Worm (Caenorhabditis elegans) whole organism, young adult: ENCODE data around the gene K08D9.4.

Source experiments
- D2030.7 ChIP-seq: fragments of 200-800 bp; sonication (Bioruptor generic); IDR thresholded peaks from 2 replicates; pipeline ENCODE4 v1.3.6; 2022; ENCODE audit warnings: missing genetic modification reagents, missing genetic modification characterization, missing compliant biosample characterization
- F33H1.4 ChIP-seq: fragments of 200-800 bp; sonication (Bioruptor generic); IDR thresholded peaks from 2 replicates; pipeline ENCODE4 v1.3.6; 2022; ENCODE audit warnings: missing genetic modification reagents, missing genetic modification characterization, missing compliant biosample characterization
- F52B5.7 ChIP-seq: sonication (generic microtip); optimal IDR thresholded peaks from 2 replicates; lab custom pipeline; 2016; ENCODE audit warnings: mild to moderate bottlenecking, missing genetic modification characterization, missing compliant biosample characterization
- F57C9.4 ChIP-seq: sonication (generic microtip); optimal IDR thresholded peaks from 2 replicates; lab custom pipeline; 2017; ENCODE audit warnings: mild to moderate bottlenecking, missing genetic modification characterization, missing compliant biosample characterization
- T07F8.4 ChIP-seq: sonication (generic microtip); optimal IDR thresholded peaks from 2 replicates; lab custom pipeline; 2016; ENCODE audit warnings: mild to moderate bottlenecking, missing genetic modification characterization, moderate library complexity, missing compliant biosample characterization
- Y56A3A.18 ChIP-seq: fragments of 200-800 bp; sonication (Bioruptor generic); IDR thresholded peaks from 2 replicates; pipeline ENCODE4 v1.3.6; 2022; ENCODE audit warnings: missing genetic modification reagents, missing genetic modification characterization, missing compliant biosample characterization
- aptf-2 ChIP-seq: fragments of 200-800 bp; sonication (Bioruptor generic); conservative IDR thresholded peaks from 2 replicates; pipeline ENCODE4 v1.3.6; 2022; ENCODE audit warnings: missing genetic modification reagents, missing genetic modification characterization, missing compliant biosample characterization
- ccch-3 ChIP-seq: fragments of 200-800 bp; sonication (Bioruptor generic); optimal IDR thresholded peaks from 2 replicates; lab custom pipeline; 2018; ENCODE audit warnings: mild to moderate bottlenecking, missing genetic modification characterization, missing compliant biosample characterization
- cebp-1 ChIP-seq, 2 experiments: fragments of 200-800 bp in 1 of 2; sonication (Bioruptor generic) in 1 of 2; sonication (generic microtip) in 1 of 2; IDR thresholded peaks in 1 of 2; optimal IDR thresholded peaks in 1 of 2; 2 replicates each; pipeline versions ENCODE4 v1.3.6 to Lab custom; 2017 to 2022; ENCODE audit warnings: missing compliant biosample characterization in 2 of 2, missing genetic modification characterization in 2 of 2, mild to moderate bottlenecking in 1 of 2, missing genetic modification reagents in 1 of 2, moderate library complexity in 1 of 2
- ceh-27 ChIP-seq: fragments of 200-800 bp; sonication (Bioruptor generic); optimal IDR thresholded peaks from 2 replicates; lab custom pipeline; 2018; ENCODE audit warnings: mild to moderate bottlenecking, missing genetic modification characterization, moderate library complexity, missing compliant biosample characterization
- ceh-40 ChIP-seq: fragments of 200-800 bp; sonication (Bioruptor generic); IDR thresholded peaks from 2 replicates; pipeline ENCODE4 v1.3.6; 2022; ENCODE audit warnings: missing genetic modification characterization, missing compliant biosample characterization
- ceh-91 ChIP-seq: fragments of 200-800 bp; sonication (Bioruptor generic); IDR thresholded peaks from 2 replicates; pipeline ENCODE4 v1.3.6; 2022; ENCODE audit warnings: missing genetic modification reagents, missing genetic modification characterization, missing compliant biosample characterization
- dox-1 ChIP-seq: fragments of 200-800 bp; sonication (Bioruptor generic); IDR thresholded peaks from 2 replicates; pipeline ENCODE4 v1.3.6; 2022; ENCODE audit warnings: missing genetic modification reagents, missing genetic modification characterization, missing compliant biosample characterization
- efl-1 ChIP-seq: fragments of 150-350 bp; optimal IDR thresholded peaks from 2 replicates; lab custom pipeline; 2014; ENCODE audit warnings: missing biosample characterization, missing genetic modification reagents, missing genetic modification characterization
- him-1 ChIP-seq: sonication (generic microtip); optimal IDR thresholded peaks from 2 replicates; lab custom pipeline; 2016; ENCODE audit warnings: missing genotype, missing genetic modification reagents, missing genetic modification characterization, missing compliant biosample characterization
- hmg-1.2 ChIP-seq: fragments of 200-800 bp; sonication (Bioruptor generic); IDR thresholded peaks from 2 replicates; pipeline ENCODE4 v1.3.6; 2022; ENCODE audit warnings: missing genetic modification reagents, missing genetic modification characterization, missing compliant biosample characterization
- let-526 ChIP-seq: fragments of 200-800 bp; sonication (Bioruptor generic); IDR thresholded peaks from 2 replicates; pipeline ENCODE4 v1.3.6; 2022; ENCODE audit warnings: missing genetic modification reagents, missing genetic modification characterization, missing compliant biosample characterization
- lin-35 ChIP-seq, 3 experiments: fragments of 150-350 bp in 2 of 3; sonication (generic microtip) in 1 of 3; optimal IDR thresholded peaks; 2 replicates each; lab custom pipeline; 2014 to 2018; ENCODE audit warnings: missing biosample characterization in 3 of 3, missing genetic modification characterization in 3 of 3, missing genetic modification reagents in 3 of 3
- lin-40 ChIP-seq: sonication (generic microtip); optimal IDR thresholded peaks from 2 replicates; lab custom pipeline; 2016; ENCODE audit warnings: missing genetic modification characterization, mild to moderate bottlenecking, missing compliant biosample characterization, missing genotype, missing genetic modification reagents
- lin-54 ChIP-seq: fragments of 200-800 bp; sonication (Bioruptor generic); optimal IDR thresholded peaks from 2 replicates; lab custom pipeline; 2018; ENCODE audit warnings: mild to moderate bottlenecking, missing genetic modification characterization, missing compliant biosample characterization
- lsl-1 ChIP-seq: fragments of 200-800 bp; sonication (Bioruptor generic); optimal IDR thresholded peaks from 2 replicates; lab custom pipeline; 2018; ENCODE audit warnings: mild to moderate bottlenecking, missing genetic modification characterization, moderate library complexity, missing compliant biosample characterization
- madf-6 ChIP-seq: fragments of 200-800 bp; sonication (Bioruptor generic); IDR thresholded peaks from 2 replicates; pipeline ENCODE4 v1.3.6; 2022; ENCODE audit warnings: missing genetic modification reagents, missing genetic modification characterization, missing compliant biosample characterization
- madf-8 ChIP-seq: fragments of 200-800 bp; sonication (Bioruptor generic); conservative IDR thresholded peaks from 2 replicates; pipeline ENCODE4 v1.3.6; 2022; ENCODE audit warnings: missing genetic modification reagents, missing genetic modification characterization, missing compliant biosample characterization
- mcd-1 ChIP-seq: fragments of 200-800 bp; sonication (Bioruptor generic); IDR thresholded peaks from 2 replicates; pipeline ENCODE4 v1.3.6; 2022; ENCODE audit warnings: missing genetic modification reagents, missing genetic modification characterization, missing compliant biosample characterization
- mes-4 ChIP-seq: sonication (generic microtip); optimal IDR thresholded peaks from 2 replicates; lab custom pipeline; 2016; ENCODE audit warnings: missing genotype, missing genetic modification characterization, missing compliant biosample characterization
- nfya-2 ChIP-seq: fragments of 200-800 bp; sonication (Bioruptor generic); IDR thresholded peaks from 2 replicates; pipeline ENCODE4 v1.3.6; 2022; ENCODE audit warnings: missing genetic modification reagents, missing genetic modification characterization, missing compliant biosample characterization
- pbrm-1 ChIP-seq: fragments of 200-800 bp; sonication (Bioruptor generic); IDR thresholded peaks from 2 replicates; pipeline ENCODE4 v1.3.6; 2022; ENCODE audit warnings: missing genetic modification reagents, missing genetic modification characterization, missing compliant biosample characterization
- rec-8 ChIP-seq, 2 experiments: sonication (generic microtip); optimal IDR thresholded peaks; 2 replicates each; lab custom pipeline; 2016; ENCODE audit warnings: mild to moderate bottlenecking in 2 of 2, missing genetic modification characterization in 2 of 2, missing genetic modification reagents in 2 of 2, missing genotype in 2 of 2, missing biosample characterization in 1 of 2, missing compliant biosample characterization in 1 of 2, moderate library complexity in 1 of 2
- repo-1 ChIP-seq: sonication (generic microtip); optimal IDR thresholded peaks from 2 replicates; lab custom pipeline; 2017; ENCODE audit warnings: mild to moderate bottlenecking, missing genetic modification characterization, missing compliant biosample characterization
- snpc-1.1 ChIP-seq: sonication (generic microtip); optimal IDR thresholded peaks from 2 replicates; lab custom pipeline; 2017; ENCODE audit warnings: missing genetic modification characterization, mild to moderate bottlenecking, missing compliant biosample characterization, antibody characterized with exemption, moderate library complexity, missing genotype, missing genetic modification reagents; ENCODE audit not compliant: insufficient read depth
- snpc-4 ChIP-seq, 5 experiments: fragments of 150-350 bp in 1 of 5; sonication (generic microtip) in 4 of 5; optimal IDR thresholded peaks; 2 replicates each; lab custom pipeline; 2014 to 2018; ENCODE audit warnings: missing genetic modification characterization in 5 of 5, missing biosample characterization in 3 of 5, antibody characterized with exemption in 2 of 5, mild to moderate bottlenecking in 2 of 5, missing compliant biosample characterization in 2 of 5, missing genotype in 2 of 5, moderate library complexity in 2 of 5, missing genetic modification reagents in 1 of 5
- tbp1 ChIP-seq: fragments of 200-800 bp; sonication (Bioruptor generic); optimal IDR thresholded peaks from 2 replicates; lab custom pipeline; 2018; ENCODE audit warnings: mild to moderate bottlenecking, missing genetic modification characterization, missing compliant biosample characterization
- xnd-1 ChIP-seq: sonication (generic microtip); optimal IDR thresholded peaks from 2 replicates; lab custom pipeline; 2016; ENCODE audit warnings: missing genotype, missing genetic modification reagents, missing genetic modification characterization, missing compliant biosample characterization
- ztf-25 ChIP-seq: fragments of 200-800 bp; sonication (Bioruptor generic); IDR thresholded peaks from 2 replicates; pipeline ENCODE4 v1.3.6; 2022; ENCODE audit warnings: missing genetic modification reagents, missing genetic modification characterization, missing compliant biosample characterization

The K08D9.4 gene

ce11 chrV:3208940-3209339 is 8.7 kb upstream of the K08D9.4 start:
- TF ChIP-seq T07F8.4 (tag; lab: Kevin White, UChicago) (no peak), hmg-1.2 (GFP tag; lab: Robert Waterston, UW) (0 out of 2 replicates have a peak, but pooled peaks have one; percentile 9)

ce11 chrV:3204433-3204832 is 4.2 kb upstream of the K08D9.4 start:
- TF ChIP-seq let-526 (GFP tag; lab: Robert Waterston, UW) (no peak), ceh-40 (GFP tag; lab: Robert Waterston, UW) (no peak), snpc-4 (GFP tag; optimal IDR thresholded peaks at IDR 0.05; lab: Kevin White, UChicago) (no peak), snpc-4 (tag; optimal IDR thresholded peaks at IDR 0.05; lab: Kevin White, UChicago) (peak in 1 of 4 experiments; percentile 54), F57C9.4 (no peak), ztf-25 (GFP tag; lab: Robert Waterston, UW) (no peak), lsl-1 (GFP tag; lab: Kevin White, UChicago) (peak; percentile 98), rec-8 (tag; optimal IDR thresholded peaks at IDR 0.05; lab: Kevin White, UChicago) (no peak), efl-1 (peak; percentile 31), ceh-91 (GFP tag; lab: Robert Waterston, UW) (peak; percentile 68; the same call in 1 of the 2 replicates), snpc-1.1 (tag; lab: Kevin White, UChicago) (peak; percentile 53), lin-35 (GFP tag; optimal IDR thresholded peaks at IDR 0.05; lab: Kevin White, UChicago) (peak in 1 of 3 experiments; percentile 33), pbrm-1 (GFP tag; lab: Robert Waterston, UW) (peak; percentile 48; the same call in 1 of the 2 replicates), nfya-2 (GFP tag; lab: Robert Waterston, UW) (no peak), hmg-1.2 (GFP tag; lab: Robert Waterston, UW) (0 out of 2 replicates have a peak, but pooled peaks have one; percentile 12), ccch-3 (GFP tag; lab: Kevin White, UChicago) (no peak), aptf-2 (GFP tag; lab: Robert Waterston, UW) (no peak), mcd-1 (GFP tag; lab: Robert Waterston, UW) (peak; percentile 47; the same call in 1 of the 2 replicates), F33H1.4 (GFP tag; lab: Robert Waterston, UW) (peak; percentile 98), tbp1 (GFP tag; lab: Kevin White, UChicago) (peak; percentile 26), repo-1 (tag; lab: Kevin White, UChicago) (no peak), cebp-1 (GFP tag; IDR thresholded peaks at IDR 0.05; lab: Robert Waterston, UW) (no peak), cebp-1 (tag; optimal IDR thresholded peaks at IDR 0.05; lab: Kevin White, UChicago) (no peak), F52B5.7 (tag; lab: Kevin White, UChicago) (no peak), mes-4 (tag; lab: Kevin White, UChicago) (no peak), xnd-1 (peak; percentile 98), lin-40 (tag; lab: Kevin White, UChicago) (no peak), madf-6 (GFP tag; lab: Robert Waterston, UW) (peak; percentile 97), lin-54 (GFP tag; lab: Kevin White, UChicago) (peak; percentile 52), madf-8 (GFP tag; lab: Robert Waterston, UW) (peak; percentile 91), him-1 (no peak), D2030.7 (peak; percentile 82), dox-1 (peak; percentile 48; the same call in 1 of the 2 replicates), ceh-27 (GFP tag; lab: Kevin White, UChicago) (no peak)

ce11 chrV:3196832-3197329 is 3.3 kb downstream of the K08D9.4 start, which contains the start of the genes Y73C8B.1 and Y73C8B.5:
Gene Y73C8B.1, minus strand, starts transcription at chrV:3196882.
Gene Y73C8B.5, plus strand, starts transcription at chrV:3197268.
- TF ChIP-seq cebp-1 (GFP tag; IDR thresholded peaks at IDR 0.05; lab: Robert Waterston, UW) = no peak
- peak; percentile 2 for TF ChIP-seq cebp-1 (tag; optimal IDR thresholded peaks at IDR 0.05; lab: Kevin White, UChicago)
- no peak for TF ChIP-seq Y56A3A.18 (GFP tag; lab: Robert Waterston, UW)
